Worm (Caenorhabditis elegans): ENCODE measurements around the gene fbxa-147.

DNA sequence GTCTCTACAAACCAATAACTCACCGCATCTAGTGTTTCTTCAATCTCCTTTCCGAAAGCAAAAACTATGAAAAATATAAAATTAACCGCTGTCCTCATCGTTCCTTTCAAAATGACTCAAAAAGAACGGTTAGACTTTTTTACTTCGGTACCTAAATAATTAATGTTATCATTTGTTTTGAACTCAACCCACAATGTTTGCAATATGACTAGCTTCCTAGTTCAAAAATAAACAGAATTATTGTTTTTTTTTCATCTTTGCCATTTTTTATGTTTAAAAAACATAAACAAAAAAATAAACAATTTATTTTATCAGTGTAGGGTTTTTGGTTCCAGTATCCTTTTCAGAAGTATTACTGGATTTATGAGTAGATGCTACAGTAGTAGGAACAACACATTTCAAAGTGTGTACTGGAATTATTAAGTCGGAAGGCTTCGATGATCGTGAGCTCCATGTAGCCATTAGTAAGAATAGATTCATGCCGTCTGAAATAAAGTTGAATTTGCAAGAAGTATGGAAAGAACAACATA lies 32.4 kb downstream of the fbxa-147 start, which contains the start of the genes lipl-8 and Y50E8A.22:
- TF ChIP-seq ceh-16 (tag; optimal IDR thresholded peaks at IDR 0.05) (no peak), ceh-82 (tag; optimal IDR thresholded peaks at IDR 0.05) (no peak)
